Worm (Caenorhabditis elegans): ENCODE measurements around the gene hmgs-1.
A peak's percentile ranks its signal among the peaks of the same experiment; 100 is the strongest.
"Not testable (repeated sequence)": the region's sequence is repeated elsewhere in the genome, so short reads cannot be mapped to it uniquely, and the experiment has no call there.

Gene hmgs-1

DNA sequence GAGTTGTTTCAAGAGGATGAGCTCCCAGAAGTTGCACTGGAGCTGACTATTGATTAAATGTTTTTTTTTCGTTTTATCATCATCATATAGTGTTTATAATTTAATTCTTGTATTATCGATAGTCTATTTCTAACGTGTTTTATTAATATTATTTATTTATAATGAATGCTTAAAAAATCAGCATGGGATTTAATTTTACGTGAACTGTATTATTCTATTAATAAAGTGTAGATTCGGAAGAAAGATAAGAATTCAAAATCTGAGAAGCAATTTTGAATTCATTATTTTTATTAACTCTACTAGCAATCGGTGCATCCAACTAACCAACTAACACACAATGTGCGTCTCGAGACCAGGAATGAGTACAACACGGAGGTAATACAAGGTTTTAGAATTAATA is 21.1 kb downstream of the hmgs-1 start, which contains the start of gene C14C11.1:
C14C11.1 (plus strand) TSS at position 301 of the 400 bp plus-strand sequence.
- TF ChIP-seq zag-1 (tag; optimal IDR thresholded peaks at IDR 0.05); Y55F3AM.14 (GFP tag; optimal IDR thresholded peaks at IDR 0.05); sma-9 (GFP tag; optimal IDR thresholded peaks at IDR 0.05); sma-9 (tag; optimal IDR thresholded peaks at IDR 0.05): not testable (repeated sequence)

- TF ChIP-seq ztf-1 (GFP tag; conservative IDR thresholded peaks at IDR 0.05) (no peak), blmp-1 (tag; optimal IDR thresholded peaks at IDR 0.05; ENCODE audit: insufficient read depth) (no peak), unc-39 (tag; optimal IDR thresholded peaks at IDR 0.05) (no peak)
Observed at ce11 chrV:5660604-5661209, 23.7 kb downstream of the hmgs-1 start, which contains the start of the genes mut-14 and C14C11.2. Gene mut-14, minus strand, starts transcription at chrV:5660704. Gene C14C11.2, plus strand, starts transcription at chrV:5661159.

ce11 chrV:5653990-5654499 is 30.3 kb downstream of the hmgs-1 start, which contains the start of gene hex-2:
Gene hex-2, plus strand, starts transcription at chrV:5654449.
- no peak for TF ChIP-seq mdl-1 (tag; optimal IDR thresholded peaks at IDR 0.05)
- peak; percentile 36 for TF ChIP-seq sma-9 (GFP tag; optimal IDR thresholded peaks at IDR 0.05)
- TF ChIP-seq sma-9 (tag; optimal IDR thresholded peaks at IDR 0.05) = no peak
- TF ChIP-seq nhr-12 (tag; optimal IDR thresholded peaks at IDR 0.05) = no peak
- TF ChIP-seq fos-1 (tag; optimal IDR thresholded peaks at IDR 0.05) = peak; percentile 64
- TF ChIP-seq ceh-82 (tag; optimal IDR thresholded peaks at IDR 0.05) = no peak

DNA sequence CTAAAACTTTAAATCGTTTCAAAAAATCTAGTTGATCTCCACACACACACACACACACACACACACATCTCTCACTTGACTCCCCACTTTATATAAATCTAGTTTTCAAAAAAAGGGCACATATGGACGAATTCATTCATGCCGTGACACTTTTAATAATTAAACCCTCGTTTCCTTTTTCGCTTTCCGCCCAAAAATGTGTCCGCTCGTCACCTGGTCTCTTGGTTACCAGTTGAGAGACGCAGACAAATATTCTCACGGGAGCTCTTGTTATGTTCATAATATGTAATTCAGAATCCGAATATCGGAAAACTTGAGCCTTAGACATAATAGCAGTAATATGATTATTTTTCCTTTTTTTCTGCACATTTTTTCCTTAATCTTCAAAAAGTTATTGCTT is 32.5 kb downstream of the hmgs-1 start:
- TF ChIP-seq mdl-1 (tag; optimal IDR thresholded peaks at IDR 0.05) = no peak
- TF ChIP-seq nhr-25 (tag; optimal IDR thresholded peaks at IDR 0.05) = no peak
- TF ChIP-seq unc-39 (tag; optimal IDR thresholded peaks at IDR 0.05) = no peak
- TF ChIP-seq lin-39 (tag; optimal IDR thresholded peaks at IDR 0.05) = no peak
- TF ChIP-seq ztf-11 (tag; optimal IDR thresholded peaks at IDR 0.05) = no peak
- TF ChIP-seq R02D3.7 (tag; optimal IDR thresholded peaks at IDR 0.05) = no peak

DNA sequence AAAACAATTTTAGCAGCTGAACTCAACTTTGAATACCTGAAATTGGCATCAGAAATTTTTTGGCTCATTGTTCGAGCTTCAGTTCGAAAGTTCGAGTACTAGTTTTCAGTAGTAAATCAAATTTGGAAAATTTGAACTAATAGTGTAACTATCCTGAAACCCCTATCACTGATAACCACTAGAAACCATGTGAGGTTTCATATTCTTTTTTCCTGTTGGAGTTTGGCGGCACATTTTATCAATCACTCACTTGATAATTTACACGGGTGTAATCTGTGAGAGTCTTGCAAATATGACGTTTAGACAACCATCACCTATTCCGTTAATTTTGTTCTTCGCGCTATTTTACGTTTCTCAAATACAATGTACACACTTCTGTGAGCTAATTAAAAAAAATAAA is 37.0 kb downstream of the hmgs-1 start, which contains the start of gene C14C11.4:
C14C11.4 (plus strand) TSS at position 252 of the 400 bp plus-strand sequence.
- TF ChIP-seq nhr-237 (tag; optimal IDR thresholded peaks at IDR 0.05) (no peak), nhr-129 (tag; optimal IDR thresholded peaks at IDR 0.05) (no peak), crh-2 (tag; optimal IDR thresholded peaks at IDR 0.05) (peak; percentile 12), fos-1 (tag; optimal IDR thresholded peaks at IDR 0.05) (peak; percentile 81), lin-11 (tag; optimal IDR thresholded peaks at IDR 0.05) (no peak), ztf-11 (tag; optimal IDR thresholded peaks at IDR 0.05) (no peak), nhr-21 (tag; optimal IDR thresholded peaks at IDR 0.05) (no peak)

ce11 chrV:5644171-5644570 is 40.2 kb downstream of the hmgs-1 start, which contains the start of gene srx-117:
Gene srx-117, plus strand, starts transcription at chrV:5644471.
- TF ChIP-seq ztf-4 (tag; optimal IDR thresholded peaks at IDR 0.05) = no peak

ce11 chrV:5634445-5634844 is 49.9 kb downstream of the hmgs-1 start:
- no peak for TF ChIP-seq mbf-1 (tag; optimal IDR thresholded peaks at IDR 0.05)
- peak; percentile 27 for TF ChIP-seq fos-1 (tag; optimal IDR thresholded peaks at IDR 0.05)
